Worm (Caenorhabditis elegans) whole organism, midembryonic: Measurements from ENCODE around the gene F56H9.6.

ENCODE experiments used
- cog-1 ChIP-seq: sonication (generic microtip); optimal IDR thresholded peaks from 2 replicates; lab custom pipeline; 2016; ENCODE audit warnings: missing genetic modification characterization, missing compliant biosample characterization
- flt-1 ChIP-seq: fragments of 200-800 bp; sonication (Bioruptor generic); IDR thresholded peaks from 2 replicates; pipeline ENCODE4 v1.3.6; 2022; ENCODE audit warnings: missing genetic modification characterization, missing compliant biosample characterization
- med-1 ChIP-seq: sonication (generic microtip); optimal IDR thresholded peaks from 2 replicates; lab custom pipeline; 2017; ENCODE audit warnings: missing genetic modification characterization, mild to moderate bottlenecking, missing compliant biosample characterization, antibody characterized with exemption, missing genetic modification reagents; ENCODE audit not compliant: insufficient read depth
- ref-1 ChIP-seq: fragments of 200-800 bp; sonication (Bioruptor generic); conservative IDR thresholded peaks from 2 replicates; pipeline ENCODE4 v1.3.6; 2022; ENCODE audit warnings: missing genetic modification reagents, missing genetic modification characterization, missing compliant biosample characterization

- TF ChIP-seq med-1 (GFP tag; lab: Kevin White, UChicago) = no peak
- TF ChIP-seq flt-1 (GFP tag; lab: Robert Waterston, UW) = no peak
- no peak for TF ChIP-seq cog-1
- TF ChIP-seq ref-1 (GFP tag; lab: Robert Waterston, UW) = no peak
Measured at ce11 chrV:12649213-12649612, 19.6 kb upstream of the F56H9.6 start, which contains the start of gene gpa-9.
